Fruit fly (Drosophila melanogaster): ENCODE measurements around the gene CG7203.

- TF ChIP-seq fkh (GFP tag; optimal IDR thresholded peaks at IDR 0.05) (no peak), Sox15 (GFP tag; optimal IDR thresholded peaks at IDR 0.05) (no peak), Hr4 (GFP tag; optimal IDR thresholded peaks at IDR 0.05) (no peak), topi (GFP tag; optimal IDR thresholded peaks at IDR 0.05) (no peak), OdsH (GFP tag; optimal IDR thresholded peaks at IDR 0.05) (no peak), cyc (GFP tag; optimal IDR thresholded peaks at IDR 0.05) (no peak), svp (GFP tag) (no peak), ss (GFP tag; optimal IDR thresholded peaks at IDR 0.05) (no peak), CG1621 (tag; optimal IDR thresholded peaks at IDR 0.05) (no peak), CG31627 (GFP tag; optimal IDR thresholded peaks at IDR 0.05) (no peak)
These were observed 38.4 kb upstream of the CG7203 start for dm6 chr2L:7791356-7791738.

Measured in whole organism, prepupa.